Fruit fly (Drosophila melanogaster) whole organism, adult: ENCODE data around the gene CG15317.
A peak's percentile ranks its signal among the peaks of the same experiment; 100 is the strongest.

Experiments
- CG11617 ChIP-seq: fragments of 200-800 bp; sonication (Bioruptor generic); optimal IDR thresholded peaks from 2 replicates; lab custom pipeline; 2017; ENCODE audit warnings: mild to moderate bottlenecking, missing biosample characterization, missing genetic modification reagents, missing genetic modification characterization
- CG12768 ChIP-seq: fragments of 200-800 bp; sonication (Bioruptor generic); optimal IDR thresholded peaks from 2 replicates; lab custom pipeline; 2017; ENCODE audit warnings: missing biosample characterization, missing genetic modification characterization, mild to moderate bottlenecking, moderate library complexity, missing genetic modification reagents
- CG14711 ChIP-seq: fragments of 200-800 bp; sonication (Bioruptor generic); optimal IDR thresholded peaks from 2 replicates; lab custom pipeline; 2018; ENCODE audit warnings: missing biosample characterization, mild to moderate bottlenecking, missing genetic modification characterization, moderate library complexity
- CG1620 ChIP-seq: fragments of 200-800 bp; sonication (Bioruptor generic); optimal IDR thresholded peaks from 2 replicates; lab custom pipeline; 2016; ENCODE audit warnings: missing biosample characterization, missing genetic modification characterization
- CG33017 ChIP-seq: fragments of 200-800 bp; sonication (Bioruptor generic); optimal IDR thresholded peaks from 2 replicates; lab custom pipeline; 2018; ENCODE audit warnings: missing biosample characterization, mild to moderate bottlenecking, missing genetic modification characterization, moderate library complexity
- CG5204 ChIP-seq: fragments of 200-800 bp; sonication (Bioruptor generic); optimal IDR thresholded peaks from 2 replicates; lab custom pipeline; 2016; ENCODE audit warnings: missing biosample characterization, missing genetic modification characterization
- CG7045 ChIP-seq: fragments of 200-800 bp; sonication (Bioruptor generic); optimal IDR thresholded peaks from 2 replicates; lab custom pipeline; 2017; ENCODE audit warnings: missing biosample characterization, mild to moderate bottlenecking, missing genetic modification characterization
- CG7101 ChIP-seq: fragments of 200-800 bp; sonication (Bioruptor generic); optimal IDR thresholded peaks from 2 replicates; lab custom pipeline; 2018; ENCODE audit warnings: missing biosample characterization, mild to moderate bottlenecking, missing genetic modification characterization, moderate library complexity
- Clk ChIP-seq: fragments of 200-800 bp; sonication (Bioruptor generic); optimal IDR thresholded peaks from 2 replicates; lab custom pipeline; 2017; ENCODE audit warnings: missing biosample characterization, missing genetic modification characterization
- Crg-1 ChIP-seq: fragments of 200-800 bp; sonication (Bioruptor generic); optimal IDR thresholded peaks from 2 replicates; lab custom pipeline; 2016; ENCODE audit warnings: missing biosample characterization, missing genetic modification characterization
- Hr96 ChIP-seq: fragments of 200-800 bp; sonication (Bioruptor generic); optimal IDR thresholded peaks from 2 replicates; lab custom pipeline; 2016; ENCODE audit warnings: missing biosample characterization, missing genetic modification characterization
- Mnt ChIP-seq: fragments of 200-800 bp; sonication (Bioruptor generic); optimal IDR thresholded peaks from 2 replicates; lab custom pipeline; 2016; ENCODE audit warnings: missing biosample characterization, mild to moderate bottlenecking, missing genetic modification characterization
- bab1 ChIP-seq: fragments of 200-800 bp; sonication (Bioruptor generic); optimal IDR thresholded peaks from 3 replicates; lab custom pipeline; 2019; ENCODE audit warnings: missing biosample characterization, mild to moderate bottlenecking, missing genetic modification characterization, moderate library complexity
- cic ChIP-seq: fragments of 200-800 bp; sonication (Bioruptor generic); optimal IDR thresholded peaks from 2 replicates; lab custom pipeline; 2017; ENCODE audit warnings: missing biosample characterization, mild to moderate bottlenecking, missing genetic modification characterization, moderate library complexity
- cnc ChIP-seq, 2 experiments: fragments of >200 bp; optimal IDR thresholded peaks; 2 replicates each; lab custom pipeline; 2017
- kay ChIP-seq: fragments of 200-800 bp; sonication (Bioruptor generic); peaks from one replicate; lab custom pipeline; 2016; ENCODE audit warnings: missing biosample characterization, missing genetic modification characterization, borderline replicate concordance
- ovo ChIP-seq: fragments of 200-800 bp; sonication (Bioruptor generic); optimal IDR thresholded peaks from 2 replicates; lab custom pipeline; 2016; ENCODE audit warnings: missing biosample characterization, missing genetic modification characterization
- pad ChIP-seq: fragments of 200-800 bp; sonication (Bioruptor generic); optimal IDR thresholded peaks from 3 replicates; lab custom pipeline; 2017; ENCODE audit warnings: missing biosample characterization, missing genetic modification characterization, mild to moderate bottlenecking, moderate library complexity, missing genetic modification reagents
- tj ChIP-seq: fragments of 200-800 bp; sonication (Bioruptor generic); optimal IDR thresholded peaks from 3 replicates; lab custom pipeline; 2017; ENCODE audit warnings: missing biosample characterization, mild to moderate bottlenecking, missing genetic modification characterization, moderate library complexity
- toe ChIP-seq: fragments of 200-800 bp; sonication (Bioruptor generic); optimal IDR thresholded peaks from 2 replicates; lab custom pipeline; 2016; ENCODE audit warnings: missing biosample characterization, missing genetic modification characterization

Gene CG15317

dm6 chrX:9599158-9600082, 43.1 kb upstream of the CG15317 start:
- no peak for TF ChIP-seq kay
- no peak for TF ChIP-seq CG33017 (tag; lab: Kevin White, UChicago)
- TF ChIP-seq bab1 = no peak
- TF ChIP-seq Mnt (GFP tag; lab: Kevin White, UChicago) = peak; percentile 44
- TF ChIP-seq CG7045 (GFP tag; lab: Kevin White, UChicago) = no peak
- peak; percentile 96 for TF ChIP-seq ovo (GFP tag; lab: Kevin White, UChicago)
- no peak for TF ChIP-seq cic

- TF ChIP-seq CG11617 (GFP tag; lab: Kevin White, UChicago) = no peak
- TF ChIP-seq CG7101 = no peak
- no peak for TF ChIP-seq CG1620
- no peak for TF ChIP-seq CG12768
- TF ChIP-seq kay = no peak
- TF ChIP-seq CG5204 (GFP tag; lab: Kevin White, UChicago) = no peak
- no peak for TF ChIP-seq pad (GFP tag; lab: Kevin White, UChicago)
- no peak for TF ChIP-seq CG7045 (GFP tag; lab: Kevin White, UChicago)
- TF ChIP-seq cnc (optimal IDR thresholded peaks at IDR 0.05; lab: Kevin White, UChicago) = no peak
- TF ChIP-seq toe (GFP tag; lab: Kevin White, UChicago) = no peak
- TF ChIP-seq bab1 = no peak
- no peak for TF ChIP-seq Mnt (GFP tag; lab: Kevin White, UChicago)
- no peak for TF ChIP-seq cic
Observed at dm6 chrX:9598106-9598505, 41.8 kb upstream of the CG15317 start.

- TF ChIP-seq bab1 (peak; percentile 43), Crg-1 (GFP tag; lab: Kevin White, UChicago) (peak; percentile 10), cic (no peak), pad (GFP tag; lab: Kevin White, UChicago) (peak; percentile 10), tj (peak; percentile 95), cnc (optimal IDR thresholded peaks at IDR 0.05; lab: Kevin White, UChicago) (no peak), CG11617 (GFP tag; lab: Kevin White, UChicago) (peak; percentile 16), ovo (GFP tag; lab: Kevin White, UChicago) (no peak), toe (GFP tag; lab: Kevin White, UChicago) (no peak), CG1620 (no peak), CG5204 (GFP tag; lab: Kevin White, UChicago) (no peak)
Observed at dm6 chrX:9595312-9595931, 39.1 kb upstream of the CG15317 start.

dm6 chrX:9594446-9594845, 38.1 kb upstream of the CG15317 start:
- TF ChIP-seq tj (peak; percentile 89), CG1620 (no peak), kay (peak; percentile 11)

dm6 chrX:9590592-9590991, 34.2 kb upstream of the CG15317 start:
- TF ChIP-seq kay = peak; percentile 11
- TF ChIP-seq cic = no peak

dm6 chrX:9589928-9590327, 33.6 kb upstream of the CG15317 start:
- no peak for TF ChIP-seq kay
- peak; percentile 95 for TF ChIP-seq bab1
- peak; percentile 68 for TF ChIP-seq ovo (GFP tag; lab: Kevin White, UChicago)
- TF ChIP-seq CG12768 = peak; percentile 80
- TF ChIP-seq Clk (GFP tag; lab: Kevin White, UChicago) = peak; percentile 40
- peak; percentile 64 for TF ChIP-seq toe (GFP tag; lab: Kevin White, UChicago)
- TF ChIP-seq cnc (optimal IDR thresholded peaks at IDR 0.05; lab: Kevin White, UChicago) = no peak
- TF ChIP-seq cic = peak; percentile 57
- peak; percentile 85 for TF ChIP-seq CG33017 (tag; lab: Kevin White, UChicago)
- peak; percentile 46 for TF ChIP-seq Crg-1 (GFP tag; lab: Kevin White, UChicago)
- peak; percentile 88 for TF ChIP-seq tj
- TF ChIP-seq CG7101 = peak; percentile 92
- peak; percentile 81 for TF ChIP-seq CG7045 (GFP tag; lab: Kevin White, UChicago)
- TF ChIP-seq Mnt (GFP tag; lab: Kevin White, UChicago) = peak; percentile 68
- TF ChIP-seq CG1620 = peak; percentile 77
- peak; percentile 78 for TF ChIP-seq pad (GFP tag; lab: Kevin White, UChicago)
- peak; percentile 79 for TF ChIP-seq CG5204 (GFP tag; lab: Kevin White, UChicago)
- peak; percentile 93 for TF ChIP-seq CG11617 (GFP tag; lab: Kevin White, UChicago)
- peak; percentile 70 for TF ChIP-seq Hr96 (GFP tag; lab: Kevin White, UChicago)
- TF ChIP-seq CG14711 = peak; percentile 82

- TF ChIP-seq CG33017 (tag; lab: Kevin White, UChicago) = no peak
Observed at dm6 chrX:9587881-9588280, 31.5 kb upstream of the CG15317 start.
